Worm (Caenorhabditis elegans): Measurements from ENCODE around the gene srx-88.

The srx-88 gene

DNA sequence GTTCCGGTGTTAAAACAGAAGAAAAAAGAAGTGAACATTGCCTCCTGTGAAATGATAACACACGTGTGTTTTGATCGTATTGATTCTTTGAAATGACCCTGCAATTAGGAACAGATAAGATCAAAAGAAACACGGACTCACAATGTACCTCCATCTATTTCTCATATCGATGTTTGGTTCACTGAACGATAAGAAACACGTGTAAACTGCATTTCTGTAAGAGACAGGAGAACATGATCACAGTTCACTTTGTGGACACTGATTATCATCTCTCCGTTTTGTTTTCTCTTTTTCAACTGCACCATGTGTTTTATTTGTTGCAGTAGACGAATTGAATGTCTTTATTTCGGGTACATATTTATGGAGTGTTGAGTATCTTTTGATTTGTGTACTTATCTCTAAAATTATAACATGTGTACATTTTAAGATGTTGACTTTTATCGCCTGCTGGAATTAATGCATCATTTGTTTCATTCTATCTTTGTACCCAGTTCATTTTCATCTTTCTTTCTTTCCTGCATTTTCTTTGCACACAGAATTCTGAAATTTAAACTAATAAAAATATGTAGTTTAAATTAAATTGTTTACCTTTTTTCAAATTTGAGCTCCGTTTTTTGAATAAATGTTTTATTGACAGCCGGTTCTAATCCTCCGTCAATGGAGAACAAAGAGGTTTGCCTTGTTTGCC lies 10.4 kb upstream of the srx-88 start, which contains the start of the genes H12C20.7 and nhr-68 (continued):
- TF ChIP-seq mes-2 (tag; optimal IDR thresholded peaks at IDR 0.05; ENCODE audit: poor library complexity, severe bottlenecking) (no peak), unc-39 (tag; optimal IDR thresholded peaks at IDR 0.05) (no peak), ceh-32 (tag; optimal IDR thresholded peaks at IDR 0.05; ENCODE audit: poor library complexity) (no peak), spr-1 (tag; optimal IDR thresholded peaks at IDR 0.05) (peak; percentile 86), daf-8 (GFP tag; IDR thresholded peaks at IDR 0.05) (no peak)

DNA sequence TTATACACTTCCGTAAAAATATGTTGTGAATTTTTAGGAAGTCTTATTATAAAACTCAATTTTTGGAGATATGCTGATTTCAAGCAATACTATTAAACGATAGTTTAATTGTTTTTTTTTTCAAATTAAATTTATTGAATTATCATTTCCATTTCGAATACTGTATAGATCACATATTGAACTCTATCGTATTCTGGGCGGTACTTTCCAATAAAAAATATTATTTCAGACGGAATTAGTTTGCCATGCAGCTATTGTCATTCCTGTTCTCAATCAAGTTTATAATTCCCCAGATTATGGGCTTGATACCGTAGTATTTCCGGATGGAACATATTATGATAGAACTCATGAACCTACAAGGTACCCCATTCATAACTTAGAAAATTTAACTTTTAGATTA lies 8.7 kb upstream of the srx-88 start:
- peak in 1 of 2 experiments; percentile 72 for TF ChIP-seq lsy-2 (tag; optimal IDR thresholded peaks at IDR 0.05)
- no peak for TF ChIP-seq daf-16 (GFP tag; optimal IDR thresholded peaks at IDR 0.05)
- TF ChIP-seq daf-16 (tag; optimal IDR thresholded peaks at IDR 0.05), result peak; percentile 52
- peak; percentile 39 for TF ChIP-seq nhr-28 (tag; optimal IDR thresholded peaks at IDR 0.05)
- no peak for TF ChIP-seq hif-1 (tag; optimal IDR thresholded peaks at IDR 0.05)
- no peak for TF ChIP-seq duxl-1 (tag; optimal IDR thresholded peaks at IDR 0.05; ENCODE audit: poor library complexity)
- TF ChIP-seq Y105C5A.15 (GFP tag; IDR thresholded peaks at IDR 0.05), result no peak
- peak; percentile 57 for TF ChIP-seq dmd-6 (GFP tag; IDR thresholded peaks at IDR 0.05)

DNA sequence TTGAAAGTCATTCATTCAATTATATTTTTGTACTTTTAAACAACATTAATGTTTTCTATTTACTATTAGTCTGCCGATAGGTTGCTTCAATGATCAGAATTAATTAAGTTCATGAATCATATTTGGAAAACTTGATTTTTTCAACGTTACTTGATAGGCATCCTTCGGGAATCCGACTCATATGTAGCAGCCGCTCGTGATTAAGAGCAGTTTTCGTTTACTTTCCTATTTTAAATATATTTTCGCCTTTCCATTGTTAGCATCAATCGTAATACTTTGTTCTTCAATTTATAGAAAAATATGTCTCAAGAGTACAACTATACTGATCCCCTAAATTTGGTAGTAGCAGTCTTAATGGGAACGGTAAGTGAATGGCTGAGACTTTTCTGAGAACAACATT lies 2.5 kb upstream of the srx-88 start, which contains the start of gene srx-90:
TSS of gene srx-90 (plus strand) at position 301 of the 400 bp plus-strand sequence.
- TF ChIP-seq lin-29 (GFP tag; IDR thresholded peaks at IDR 0.05) (no peak), zip-11 (GFP tag; IDR thresholded peaks at IDR 0.05) (no peak), daf-16 (GFP tag; optimal IDR thresholded peaks at IDR 0.05) (no peak), daf-16 (tag; optimal IDR thresholded peaks at IDR 0.05) (no peak), skn-1 (tag; optimal IDR thresholded peaks at IDR 0.05) (no peak), F37D6.2 (tag; optimal IDR thresholded peaks at IDR 0.05) (no peak), mxl-2 (GFP tag; conservative IDR thresholded peaks at IDR 0.05) (no peak), jun-1 (tag; optimal IDR thresholded peaks at IDR 0.05) (no peak), pha-4 (GFP tag; IDR thresholded peaks at IDR 0.05) (no peak), pha-4 (tag; optimal IDR thresholded peaks at IDR 0.05) (no peak), nhr-42 (GFP tag; IDR thresholded peaks at IDR 0.05) (no peak), mep-1 (tag; optimal IDR thresholded peaks at IDR 0.05) (no peak), ZK337.2 (GFP tag; IDR thresholded peaks at IDR 0.05) (no peak), ZK546.5 (tag; optimal IDR thresholded peaks at IDR 0.05) (no peak), lir-3 (tag; optimal IDR thresholded peaks at IDR 0.05) (no peak), ctbp-1 (GFP tag; IDR thresholded peaks at IDR 0.05) (no peak), nhr-11 (tag; optimal IDR thresholded peaks at IDR 0.05) (no peak)

DNA sequence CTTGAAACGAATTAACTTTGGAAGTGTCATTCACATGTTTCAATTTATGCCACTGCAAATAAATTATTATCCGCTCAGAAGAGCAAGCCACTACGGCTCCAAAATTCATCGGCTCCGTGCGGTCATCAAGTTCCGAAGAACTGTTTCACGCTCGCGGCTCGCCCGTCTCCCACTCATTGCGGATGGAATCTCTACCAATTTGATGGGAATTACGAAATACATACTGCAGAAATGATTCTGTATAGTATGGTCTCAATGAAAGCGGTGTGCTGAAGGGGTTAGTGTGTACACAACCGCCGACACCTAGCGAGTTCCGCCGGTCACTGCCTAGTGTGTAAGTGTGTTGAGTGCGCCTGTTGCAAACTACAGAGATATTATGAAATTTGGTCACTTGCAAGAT lies 1.8 kb downstream of the srx-88 start:
- TF ChIP-seq F49E8.2 (tag; optimal IDR thresholded peaks at IDR 0.05; ENCODE audit: borderline replicate concordance) (peak; percentile 73), dmd-9 (GFP tag; IDR thresholded peaks at IDR 0.05) (no peak), mxl-3 (GFP tag; optimal IDR thresholded peaks at IDR 0.05) (peak; percentile 36), ztf-7 (tag; optimal IDR thresholded peaks at IDR 0.05) (peak; percentile 2), ZK337.2 (GFP tag; IDR thresholded peaks at IDR 0.05) (no peak), pqm-1 (tag; optimal IDR thresholded peaks at IDR 0.05) (no peak), saeg-2 (GFP tag; IDR thresholded peaks at IDR 0.05) (0 out of 2 replicates have a peak, but pooled peaks have one; percentile 25), pha-4 (GFP tag; IDR thresholded peaks at IDR 0.05) (0 out of 2 replicates have a peak, but pooled peaks have one; percentile 34), pha-4 (tag; optimal IDR thresholded peaks at IDR 0.05) (no peak), snpc-4 (tag; optimal IDR thresholded peaks at IDR 0.05) (peak; percentile 83)
